Worm (Caenorhabditis elegans) whole organism, young adult: Measurements from ENCODE around the gene Y48B6A.1.

ENCODE experiments used
- B0035.1 ChIP-seq: sonication (generic microtip); optimal IDR thresholded peaks from 2 replicates; lab custom pipeline; 2016; ENCODE audit warnings: missing genetic modification characterization, mild to moderate bottlenecking, missing compliant biosample characterization, missing genotype, missing genetic modification reagents
- C17E4.6 ChIP-seq: fragments of 200-800 bp; sonication (Bioruptor generic); IDR thresholded peaks from 2 replicates; pipeline ENCODE4 v1.3.6; 2022; ENCODE audit warnings: missing genetic modification reagents, missing genetic modification characterization, missing compliant biosample characterization
- F23B12.7 ChIP-seq: sonication (generic microtip); optimal IDR thresholded peaks from 2 replicates; lab custom pipeline; 2017; ENCODE audit warnings: missing genetic modification characterization, mild to moderate bottlenecking, missing compliant biosample characterization, antibody characterized with exemption, moderate library complexity; ENCODE audit not compliant: insufficient read depth
- F33H1.4 ChIP-seq: fragments of 200-800 bp; sonication (Bioruptor generic); IDR thresholded peaks from 2 replicates; pipeline ENCODE4 v1.3.6; 2022; ENCODE audit warnings: missing genetic modification reagents, missing genetic modification characterization, missing compliant biosample characterization
- F55B11.4 ChIP-seq: sonication (generic microtip); optimal IDR thresholded peaks from 2 replicates; lab custom pipeline; 2016; ENCODE audit warnings: missing compliant biosample characterization, missing genetic modification characterization, borderline replicate concordance; ENCODE audit not compliant: insufficient read depth
- K11D2.4 ChIP-seq: fragments of 200-800 bp; sonication (Bioruptor generic); IDR thresholded peaks from 2 replicates; pipeline ENCODE4 v1.3.6; 2022; ENCODE audit warnings: missing genetic modification reagents, missing genetic modification characterization, missing compliant biosample characterization
- Y79H2A.3 ChIP-seq: fragments of 200-800 bp; sonication (Bioruptor generic); conservative IDR thresholded peaks from 2 replicates; pipeline ENCODE4 v1.3.6; 2022; ENCODE audit warnings: missing genetic modification reagents, missing genetic modification characterization, missing compliant biosample characterization
- aptf-3 ChIP-seq: fragments of 200-800 bp; sonication (Bioruptor generic); IDR thresholded peaks from 2 replicates; pipeline ENCODE4 v1.3.6; 2022; ENCODE audit warnings: missing genetic modification characterization, missing compliant biosample characterization
- attf-3 ChIP-seq: fragments of 200-800 bp; sonication (Bioruptor generic); conservative IDR thresholded peaks from 2 replicates; pipeline ENCODE4 v1.3.6; 2022; ENCODE audit warnings: missing genetic modification reagents, missing genetic modification characterization, missing compliant biosample characterization
- attf-6 ChIP-seq: fragments of 200-800 bp; sonication (Bioruptor generic); IDR thresholded peaks from 2 replicates; pipeline ENCODE4 v1.3.6; 2022; ENCODE audit warnings: missing genetic modification reagents, missing genetic modification characterization, missing compliant biosample characterization
- bed-2 ChIP-seq: fragments of 200-800 bp; sonication (Bioruptor generic); IDR thresholded peaks from 2 replicates; pipeline ENCODE4 v1.3.6; 2022; ENCODE audit warnings: missing genetic modification reagents, missing genetic modification characterization, missing compliant biosample characterization
- ccch-3 ChIP-seq: fragments of 200-800 bp; sonication (Bioruptor generic); optimal IDR thresholded peaks from 2 replicates; lab custom pipeline; 2018; ENCODE audit warnings: mild to moderate bottlenecking, missing genetic modification characterization, missing compliant biosample characterization
- ceh-27 ChIP-seq: fragments of 200-800 bp; sonication (Bioruptor generic); optimal IDR thresholded peaks from 2 replicates; lab custom pipeline; 2018; ENCODE audit warnings: mild to moderate bottlenecking, missing genetic modification characterization, moderate library complexity, missing compliant biosample characterization
- ceh-40 ChIP-seq: fragments of 200-800 bp; sonication (Bioruptor generic); IDR thresholded peaks from 2 replicates; pipeline ENCODE4 v1.3.6; 2022; ENCODE audit warnings: missing genetic modification characterization, missing compliant biosample characterization
- egrh-3 ChIP-seq: fragments of 200-800 bp; sonication (Bioruptor generic); IDR thresholded peaks from 2 replicates; pipeline ENCODE4 v1.3.6; 2022; ENCODE audit warnings: missing genetic modification reagents, missing genetic modification characterization, missing compliant biosample characterization
- ets-4 ChIP-seq: fragments of 200-800 bp; sonication (Bioruptor generic); optimal IDR thresholded peaks from 2 replicates; lab custom pipeline; 2018; ENCODE audit warnings: mild to moderate bottlenecking, missing genetic modification characterization, missing compliant biosample characterization
- gei-17 ChIP-seq: fragments of 200-800 bp; sonication (Bioruptor generic); optimal IDR thresholded peaks from 2 replicates; lab custom pipeline; 2018; ENCODE audit warnings: mild to moderate bottlenecking, missing genetic modification characterization, missing compliant biosample characterization
- hlh-12 ChIP-seq: sonication (generic microtip); optimal IDR thresholded peaks from 2 replicates; lab custom pipeline; 2016; ENCODE audit warnings: missing genetic modification characterization, missing compliant biosample characterization
- hmg-1.2 ChIP-seq: fragments of 200-800 bp; sonication (Bioruptor generic); IDR thresholded peaks from 2 replicates; pipeline ENCODE4 v1.3.6; 2022; ENCODE audit warnings: missing genetic modification reagents, missing genetic modification characterization, missing compliant biosample characterization
- lag-1 ChIP-seq: fragments of 200-800 bp; sonication (Bioruptor generic); IDR thresholded peaks from 2 replicates; pipeline ENCODE4 v1.3.6; 2022; ENCODE audit warnings: missing genetic modification reagents, missing genetic modification characterization, missing compliant biosample characterization
- let-526 ChIP-seq: fragments of 200-800 bp; sonication (Bioruptor generic); IDR thresholded peaks from 2 replicates; pipeline ENCODE4 v1.3.6; 2022; ENCODE audit warnings: missing genetic modification reagents, missing genetic modification characterization, missing compliant biosample characterization
- let-607 ChIP-seq, 2 experiments: fragments of 200-800 bp in 1 of 2; sonication (Bioruptor generic) in 1 of 2; sonication (generic microtip) in 1 of 2; optimal IDR thresholded peaks; 2 replicates each; lab custom pipeline; 2016 to 2018; ENCODE audit warnings: mild to moderate bottlenecking in 2 of 2, missing compliant biosample characterization in 2 of 2, missing genetic modification characterization in 2 of 2, moderate library complexity in 2 of 2, missing genotype in 1 of 2
- lin-54 ChIP-seq: fragments of 200-800 bp; sonication (Bioruptor generic); optimal IDR thresholded peaks from 2 replicates; lab custom pipeline; 2018; ENCODE audit warnings: mild to moderate bottlenecking, missing genetic modification characterization, missing compliant biosample characterization
- lsl-1 ChIP-seq: fragments of 200-800 bp; sonication (Bioruptor generic); optimal IDR thresholded peaks from 2 replicates; lab custom pipeline; 2018; ENCODE audit warnings: mild to moderate bottlenecking, missing genetic modification characterization, moderate library complexity, missing compliant biosample characterization
- lsy-27 ChIP-seq: sonication (generic microtip); optimal IDR thresholded peaks from 2 replicates; lab custom pipeline; 2017; ENCODE audit warnings: missing genetic modification characterization, mild to moderate bottlenecking, missing compliant biosample characterization, antibody characterized with exemption, missing genotype, borderline replicate concordance; ENCODE audit not compliant: insufficient read depth
- madf-10 ChIP-seq: sonication (generic microtip); optimal IDR thresholded peaks from 2 replicates; lab custom pipeline; 2016; ENCODE audit warnings: mild to moderate bottlenecking, missing genetic modification characterization, missing compliant biosample characterization
- madf-3 ChIP-seq: fragments of 200-800 bp; sonication (Bioruptor generic); IDR thresholded peaks from 2 replicates; pipeline ENCODE4 v1.3.6; 2022; ENCODE audit warnings: missing genetic modification reagents, missing genetic modification characterization, missing compliant biosample characterization
- madf-6 ChIP-seq: fragments of 200-800 bp; sonication (Bioruptor generic); IDR thresholded peaks from 2 replicates; pipeline ENCODE4 v1.3.6; 2022; ENCODE audit warnings: missing genetic modification reagents, missing genetic modification characterization, missing compliant biosample characterization
- nfya-1 ChIP-seq: sonication (generic microtip); optimal IDR thresholded peaks from 2 replicates; lab custom pipeline; 2017; ENCODE audit warnings: antibody characterized with exemption, missing compliant biosample characterization, missing genetic modification characterization, borderline replicate concordance; ENCODE audit not compliant: insufficient read depth
- nfya-2 ChIP-seq: fragments of 200-800 bp; sonication (Bioruptor generic); IDR thresholded peaks from 2 replicates; pipeline ENCODE4 v1.3.6; 2022; ENCODE audit warnings: missing genetic modification reagents, missing genetic modification characterization, missing compliant biosample characterization
- nfyb-1 ChIP-seq: fragments of 200-800 bp; sonication (Bioruptor generic); IDR thresholded peaks from 2 replicates; pipeline ENCODE4 v1.3.6; 2022; ENCODE audit warnings: missing genetic modification reagents, missing genetic modification characterization, missing compliant biosample characterization
- nhr-120 ChIP-seq: fragments of 200-800 bp; sonication (Bioruptor generic); IDR thresholded peaks from 2 replicates; pipeline ENCODE4 v1.3.6; 2022; ENCODE audit warnings: missing genetic modification characterization, missing compliant biosample characterization
- nhr-90 ChIP-seq: sonication (generic microtip); optimal IDR thresholded peaks from 2 replicates; lab custom pipeline; 2016; ENCODE audit warnings: missing genotype, mild to moderate bottlenecking, missing genetic modification characterization, missing compliant biosample characterization
- pbrm-1 ChIP-seq: fragments of 200-800 bp; sonication (Bioruptor generic); IDR thresholded peaks from 2 replicates; pipeline ENCODE4 v1.3.6; 2022; ENCODE audit warnings: missing genetic modification reagents, missing genetic modification characterization, missing compliant biosample characterization
- repo-1 ChIP-seq: sonication (generic microtip); optimal IDR thresholded peaks from 2 replicates; lab custom pipeline; 2017; ENCODE audit warnings: mild to moderate bottlenecking, missing genetic modification characterization, missing compliant biosample characterization
- snpc-1.3 ChIP-seq: sonication (generic microtip); optimal IDR thresholded peaks from 2 replicates; lab custom pipeline; 2017; ENCODE audit warnings: missing genetic modification characterization, mild to moderate bottlenecking, missing compliant biosample characterization, antibody characterized with exemption, moderate library complexity, missing genotype, missing genetic modification reagents; ENCODE audit not compliant: insufficient read depth
- snpc-3.4 ChIP-seq: sonication (generic microtip); optimal IDR thresholded peaks from 2 replicates; lab custom pipeline; 2017; ENCODE audit warnings: missing genetic modification characterization, mild to moderate bottlenecking, missing compliant biosample characterization, antibody characterized with exemption, moderate library complexity, missing genotype, missing genetic modification reagents
- sptf-2 ChIP-seq: fragments of 200-800 bp; sonication (Bioruptor generic); optimal IDR thresholded peaks from 2 replicates; lab custom pipeline; 2018; ENCODE audit warnings: mild to moderate bottlenecking, missing genetic modification characterization, missing compliant biosample characterization
- tbp1 ChIP-seq: fragments of 200-800 bp; sonication (Bioruptor generic); optimal IDR thresholded peaks from 2 replicates; lab custom pipeline; 2018; ENCODE audit warnings: mild to moderate bottlenecking, missing genetic modification characterization, missing compliant biosample characterization
- zfh-2 ChIP-seq: fragments of 200-800 bp; sonication (Bioruptor generic); conservative IDR thresholded peaks from 2 replicates; pipeline ENCODE4 v1.3.6; 2022; ENCODE audit warnings: missing genetic modification reagents, missing genetic modification characterization, missing compliant biosample characterization
- zim-3 ChIP-seq: sonication (generic microtip); optimal IDR thresholded peaks from 2 replicates; lab custom pipeline; 2017; ENCODE audit warnings: mild to moderate bottlenecking, missing genetic modification characterization, moderate library complexity, missing compliant biosample characterization
- ztf-18 ChIP-seq: sonication (generic microtip); optimal IDR thresholded peaks from 2 replicates; lab custom pipeline; 2016; ENCODE audit warnings: missing genotype, mild to moderate bottlenecking, missing genetic modification characterization, missing compliant biosample characterization
- ztf-25 ChIP-seq: fragments of 200-800 bp; sonication (Bioruptor generic); IDR thresholded peaks from 2 replicates; pipeline ENCODE4 v1.3.6; 2022; ENCODE audit warnings: missing genetic modification reagents, missing genetic modification characterization, missing compliant biosample characterization

Gene Y48B6A.1

ce11 chrII:14155259-14156023 is 1.3 kb upstream of the Y48B6A.1 start, which contains the start of the genes rpl-43 and xrn-2 (continued):
- TF ChIP-seq let-526 (GFP tag; lab: Robert Waterston, UW) (no peak), pbrm-1 (GFP tag; lab: Robert Waterston, UW) (peak; percentile 60), lsl-1 (GFP tag; lab: Kevin White, UChicago) (peak; percentile 58), madf-6 (GFP tag; lab: Robert Waterston, UW) (peak; percentile 87), sptf-2 (GFP tag; lab: Kevin White, UChicago) (no peak), nfya-1 (tag; lab: Kevin White, UChicago) (no peak), zim-3 (tag; lab: Kevin White, UChicago) (no peak), nhr-120 (GFP tag; lab: Robert Waterston, UW) (0 out of 2 replicates have a peak, but pooled peaks have one; percentile 76), Y79H2A.3 (GFP tag; lab: Robert Waterston, UW) (peak; percentile 83; the same call in 1 of the 2 replicates), zfh-2 (peak; percentile 86), F23B12.7 (no peak), egrh-3 (GFP tag; lab: Robert Waterston, UW) (peak; percentile 67), ceh-27 (GFP tag; lab: Kevin White, UChicago) (no peak), lsy-27 (tag; lab: Kevin White, UChicago) (no peak), lin-54 (GFP tag; lab: Kevin White, UChicago) (peak; percentile 77), bed-2 (GFP tag; lab: Robert Waterston, UW) (no peak), attf-6 (GFP tag; lab: Robert Waterston, UW) (peak; percentile 87), madf-10 (no peak), hlh-12 (no peak), repo-1 (peak; percentile 56), K11D2.4 (no peak), nhr-90 (tag; lab: Kevin White, UChicago) (no peak), B0035.1 (tag; lab: Kevin White, UChicago) (no peak), attf-3 (GFP tag; lab: Robert Waterston, UW) (no peak), gei-17 (GFP tag; lab: Kevin White, UChicago) (peak; percentile 13), nfyb-1 (GFP tag; lab: Robert Waterston, UW) (peak; percentile 79), madf-3 (GFP tag; lab: Robert Waterston, UW) (peak; percentile 92), ceh-40 (GFP tag; lab: Robert Waterston, UW) (0 out of 2 replicates have a peak, but pooled peaks have one; percentile 2), nfya-2 (GFP tag; lab: Robert Waterston, UW) (peak; percentile 86; the same call in 1 of the 2 replicates), ztf-25 (GFP tag; lab: Robert Waterston, UW) (0 out of 2 replicates have a peak, but pooled peaks have one; percentile 45), ets-4 (no peak), lag-1 (GFP tag; lab: Robert Waterston, UW) (no peak), snpc-1.3 (tag; lab: Kevin White, UChicago) (peak; percentile 52), tbp1 (GFP tag; lab: Kevin White, UChicago) (peak; percentile 58), ztf-18 (tag; lab: Kevin White, UChicago) (peak; percentile 36), F55B11.4 (tag; lab: Kevin White, UChicago) (no peak)

- TF ChIP-seq ccch-3 (GFP tag; lab: Kevin White, UChicago) (no peak), zim-3 (tag; lab: Kevin White, UChicago) (no peak), lsy-27 (tag; lab: Kevin White, UChicago) (no peak), ztf-18 (tag; lab: Kevin White, UChicago) (no peak), aptf-3 (GFP tag; lab: Robert Waterston, UW) (no peak), ceh-27 (GFP tag; lab: Kevin White, UChicago) (no peak), egrh-3 (GFP tag; lab: Robert Waterston, UW) (peak; percentile 62; the same call in 1 of the 2 replicates), nfya-2 (GFP tag; lab: Robert Waterston, UW) (no peak), madf-3 (GFP tag; lab: Robert Waterston, UW) (no peak), F23B12.7 (no peak), let-607 (tag; optimal IDR thresholded peaks at IDR 0.05; lab: Kevin White, UChicago) (no peak), zfh-2 (peak; percentile 80), snpc-3.4 (tag; lab: Kevin White, UChicago) (no peak), F33H1.4 (no peak), hmg-1.2 (no peak), nhr-90 (tag; lab: Kevin White, UChicago) (no peak), C17E4.6 (GFP tag; lab: Robert Waterston, UW) (no peak)
These were observed 1.9 kb downstream of the Y48B6A.1 start for ce11 chrII:14152274-14152673.
